Worm (Caenorhabditis elegans) whole organism, late embryonic: ENCODE data around the gene lgc-22.

Source experiments
- Y22D7AL.16 ChIP-seq: sonication (generic microtip); optimal IDR thresholded peaks from 2 replicates; lab custom pipeline; 2016; ENCODE audit warnings: missing genetic modification characterization, missing compliant biosample characterization
- ceh-24 ChIP-seq: sonication (generic microtip); optimal IDR thresholded peaks from 2 replicates; lab custom pipeline; 2016; ENCODE audit warnings: mild to moderate bottlenecking, missing genetic modification characterization, missing compliant biosample characterization
- ceh-31 ChIP-seq: sonication (generic microtip); optimal IDR thresholded peaks from 2 replicates; lab custom pipeline; 2016; ENCODE audit warnings: missing genetic modification characterization, missing compliant biosample characterization
- dmd-4 ChIP-seq: sonication (generic microtip); optimal IDR thresholded peaks from 2 replicates; lab custom pipeline; 2016; ENCODE audit warnings: borderline replicate concordance, missing genetic modification characterization, missing compliant biosample characterization
- dve-1 ChIP-seq: sonication (generic microtip); optimal IDR thresholded peaks from 2 replicates; lab custom pipeline; 2017; ENCODE audit warnings: antibody characterized with exemption, mild to moderate bottlenecking, missing genetic modification characterization, missing compliant biosample characterization
- fkh-6 ChIP-seq: sonication (generic microtip); optimal IDR thresholded peaks from 2 replicates; lab custom pipeline; 2016; ENCODE audit warnings: missing genetic modification characterization, missing compliant biosample characterization
- hlh-6 ChIP-seq: sonication (generic microtip); optimal IDR thresholded peaks from 2 replicates; lab custom pipeline; 2016; ENCODE audit warnings: missing genotype, missing genetic modification characterization, missing compliant biosample characterization
- nhr-232 ChIP-seq: sonication (generic microtip); optimal IDR thresholded peaks from 2 replicates; lab custom pipeline; 2016; ENCODE audit warnings: missing genetic modification characterization, missing compliant biosample characterization
- unc-86 ChIP-seq: sonication (generic microtip); optimal IDR thresholded peaks from 2 replicates; lab custom pipeline; 2016; ENCODE audit warnings: missing genetic modification characterization, missing compliant biosample characterization

ce11 chrIV:4265951-4266350 is 35.2 kb upstream of the lgc-22 start:
- TF ChIP-seq unc-86 (tag; lab: Kevin White, UChicago) (no peak), Y22D7AL.16 (tag; lab: Kevin White, UChicago) (no peak), hlh-6 (tag; lab: Kevin White, UChicago) (no peak), ceh-24 (no peak), dve-1 (tag; lab: Kevin White, UChicago) (no peak), fkh-6 (tag; lab: Kevin White, UChicago) (no peak), ceh-31 (tag; lab: Kevin White, UChicago) (no peak), nhr-232 (tag; lab: Kevin White, UChicago) (no peak), dmd-4 (tag; lab: Kevin White, UChicago) (no peak)
